Worm (Caenorhabditis elegans) whole organism, young adult: ENCODE results near the gene paqr-1.
A peak's percentile ranks its signal among the peaks of the same experiment; 100 is the strongest.

ENCODE experiments used
- B0019.2 ChIP-seq: fragments of 200-800 bp; sonication (Bioruptor generic); conservative IDR thresholded peaks from 2 replicates; pipeline ENCODE4 v1.3.6; 2022; ENCODE audit warnings: missing genetic modification reagents, missing genetic modification characterization, missing compliant biosample characterization
- B0336.3 ChIP-seq: fragments of 200-800 bp; sonication (Bioruptor generic); IDR thresholded peaks from 2 replicates; pipeline ENCODE4 v1.3.6; 2022; ENCODE audit warnings: missing genetic modification characterization, missing compliant biosample characterization
- F10E7.11 ChIP-seq: sonication (generic microtip); optimal IDR thresholded peaks from 2 replicates; lab custom pipeline; 2017; ENCODE audit warnings: mild to moderate bottlenecking, missing genetic modification characterization, moderate library complexity, missing compliant biosample characterization
- F23B12.7 ChIP-seq: sonication (generic microtip); optimal IDR thresholded peaks from 2 replicates; lab custom pipeline; 2017; ENCODE audit warnings: missing genetic modification characterization, mild to moderate bottlenecking, missing compliant biosample characterization, antibody characterized with exemption, moderate library complexity; ENCODE audit not compliant: insufficient read depth
- F33H1.4 ChIP-seq: fragments of 200-800 bp; sonication (Bioruptor generic); IDR thresholded peaks from 2 replicates; pipeline ENCODE4 v1.3.6; 2022; ENCODE audit warnings: missing genetic modification reagents, missing genetic modification characterization, missing compliant biosample characterization
- F37B4.10 ChIP-seq: fragments of 200-800 bp; sonication (Bioruptor generic); IDR thresholded peaks from 2 replicates; pipeline ENCODE4 v1.3.6; 2022; ENCODE audit warnings: missing genetic modification characterization, missing compliant biosample characterization
- F55B11.4 ChIP-seq: sonication (generic microtip); optimal IDR thresholded peaks from 2 replicates; lab custom pipeline; 2016; ENCODE audit warnings: missing compliant biosample characterization, missing genetic modification characterization, borderline replicate concordance; ENCODE audit not compliant: insufficient read depth
- K11D2.4 ChIP-seq: fragments of 200-800 bp; sonication (Bioruptor generic); IDR thresholded peaks from 2 replicates; pipeline ENCODE4 v1.3.6; 2022; ENCODE audit warnings: missing genetic modification reagents, missing genetic modification characterization, missing compliant biosample characterization
- K12H6.12 ChIP-seq: fragments of 200-800 bp; sonication (Bioruptor generic); optimal IDR thresholded peaks from 2 replicates; lab custom pipeline; 2018; ENCODE audit warnings: mild to moderate bottlenecking, missing genetic modification characterization, missing compliant biosample characterization
- T26A5.8 ChIP-seq: sonication (generic microtip); optimal IDR thresholded peaks from 2 replicates; lab custom pipeline; 2016; ENCODE audit warnings: missing genetic modification characterization, missing compliant biosample characterization
- ama-1 ChIP-seq, 3 experiments: fragments of 150-350 bp in 1 of 3; sonication (generic microtip) in 2 of 3; optimal IDR thresholded peaks; 2 replicates each; lab custom pipeline; 2014 to 2018; ENCODE audit warnings: missing biosample characterization in 2 of 3, missing genetic modification characterization in 2 of 3, missing genetic modification reagents in 2 of 3
- bed-2 ChIP-seq: fragments of 200-800 bp; sonication (Bioruptor generic); IDR thresholded peaks from 2 replicates; pipeline ENCODE4 v1.3.6; 2022; ENCODE audit warnings: missing genetic modification reagents, missing genetic modification characterization, missing compliant biosample characterization
- ceh-27 ChIP-seq: fragments of 200-800 bp; sonication (Bioruptor generic); optimal IDR thresholded peaks from 2 replicates; lab custom pipeline; 2018; ENCODE audit warnings: mild to moderate bottlenecking, missing genetic modification characterization, moderate library complexity, missing compliant biosample characterization
- ceh-91 ChIP-seq: fragments of 200-800 bp; sonication (Bioruptor generic); IDR thresholded peaks from 2 replicates; pipeline ENCODE4 v1.3.6; 2022; ENCODE audit warnings: missing genetic modification reagents, missing genetic modification characterization, missing compliant biosample characterization
- chd-7 ChIP-seq: sonication (generic microtip); optimal IDR thresholded peaks from 2 replicates; lab custom pipeline; 2016; ENCODE audit warnings: mild to moderate bottlenecking, missing genetic modification characterization, moderate library complexity, missing compliant biosample characterization
- dox-1 ChIP-seq: fragments of 200-800 bp; sonication (Bioruptor generic); IDR thresholded peaks from 2 replicates; pipeline ENCODE4 v1.3.6; 2022; ENCODE audit warnings: missing genetic modification reagents, missing genetic modification characterization, missing compliant biosample characterization
- egl-18 ChIP-seq: fragments of 200-800 bp; sonication (Bioruptor generic); IDR thresholded peaks from 2 replicates; pipeline ENCODE4 v1.3.6; 2022; ENCODE audit warnings: missing genetic modification reagents, missing genetic modification characterization, missing compliant biosample characterization
- egl-44 ChIP-seq: fragments of 200-800 bp; sonication (Bioruptor generic); IDR thresholded peaks from 2 replicates; pipeline ENCODE4 v1.3.6; 2022; ENCODE audit warnings: missing genetic modification reagents, missing genetic modification characterization, missing compliant biosample characterization
- him-1 ChIP-seq: sonication (generic microtip); optimal IDR thresholded peaks from 2 replicates; lab custom pipeline; 2016; ENCODE audit warnings: missing genotype, missing genetic modification reagents, missing genetic modification characterization, missing compliant biosample characterization
- hlh-12 ChIP-seq: sonication (generic microtip); optimal IDR thresholded peaks from 2 replicates; lab custom pipeline; 2016; ENCODE audit warnings: missing genetic modification characterization, missing compliant biosample characterization
- hlh-26 ChIP-seq: fragments of 200-800 bp; sonication (Bioruptor generic); conservative IDR thresholded peaks from 2 replicates; pipeline ENCODE4 v1.3.6; 2022; ENCODE audit warnings: missing genetic modification reagents, missing genetic modification characterization, missing compliant biosample characterization
- hmg-1.2 ChIP-seq: fragments of 200-800 bp; sonication (Bioruptor generic); IDR thresholded peaks from 2 replicates; pipeline ENCODE4 v1.3.6; 2022; ENCODE audit warnings: missing genetic modification reagents, missing genetic modification characterization, missing compliant biosample characterization
- let-526 ChIP-seq: fragments of 200-800 bp; sonication (Bioruptor generic); IDR thresholded peaks from 2 replicates; pipeline ENCODE4 v1.3.6; 2022; ENCODE audit warnings: missing genetic modification reagents, missing genetic modification characterization, missing compliant biosample characterization
- lin-35 ChIP-seq, 3 experiments: fragments of 150-350 bp in 2 of 3; sonication (generic microtip) in 1 of 3; optimal IDR thresholded peaks; 2 replicates each; lab custom pipeline; 2014 to 2018; ENCODE audit warnings: missing biosample characterization in 3 of 3, missing genetic modification characterization in 3 of 3, missing genetic modification reagents in 3 of 3
- lin-40 ChIP-seq: sonication (generic microtip); optimal IDR thresholded peaks from 2 replicates; lab custom pipeline; 2016; ENCODE audit warnings: missing genetic modification characterization, mild to moderate bottlenecking, missing compliant biosample characterization, missing genotype, missing genetic modification reagents
- lin-54 ChIP-seq: fragments of 200-800 bp; sonication (Bioruptor generic); optimal IDR thresholded peaks from 2 replicates; lab custom pipeline; 2018; ENCODE audit warnings: mild to moderate bottlenecking, missing genetic modification characterization, missing compliant biosample characterization
- lsl-1 ChIP-seq: fragments of 200-800 bp; sonication (Bioruptor generic); optimal IDR thresholded peaks from 2 replicates; lab custom pipeline; 2018; ENCODE audit warnings: mild to moderate bottlenecking, missing genetic modification characterization, moderate library complexity, missing compliant biosample characterization
- lsy-27 ChIP-seq: sonication (generic microtip); optimal IDR thresholded peaks from 2 replicates; lab custom pipeline; 2017; ENCODE audit warnings: missing genetic modification characterization, mild to moderate bottlenecking, missing compliant biosample characterization, antibody characterized with exemption, missing genotype, borderline replicate concordance; ENCODE audit not compliant: insufficient read depth
- madf-3 ChIP-seq: fragments of 200-800 bp; sonication (Bioruptor generic); IDR thresholded peaks from 2 replicates; pipeline ENCODE4 v1.3.6; 2022; ENCODE audit warnings: missing genetic modification reagents, missing genetic modification characterization, missing compliant biosample characterization
- madf-6 ChIP-seq: fragments of 200-800 bp; sonication (Bioruptor generic); IDR thresholded peaks from 2 replicates; pipeline ENCODE4 v1.3.6; 2022; ENCODE audit warnings: missing genetic modification reagents, missing genetic modification characterization, missing compliant biosample characterization
- mcd-1 ChIP-seq: fragments of 200-800 bp; sonication (Bioruptor generic); IDR thresholded peaks from 2 replicates; pipeline ENCODE4 v1.3.6; 2022; ENCODE audit warnings: missing genetic modification reagents, missing genetic modification characterization, missing compliant biosample characterization
- nhr-179 ChIP-seq: sonication (generic microtip); optimal IDR thresholded peaks from 2 replicates; lab custom pipeline; 2016; ENCODE audit warnings: mild to moderate bottlenecking, missing genetic modification characterization, missing compliant biosample characterization
- pha-4 ChIP-seq: fragments of 150-350 bp; sonication (generic microtip); optimal IDR thresholded peaks from 2 replicates; lab custom pipeline; 2014; ENCODE audit warnings: missing biosample characterization, missing genetic modification reagents, missing genetic modification characterization
- rpc-1 ChIP-seq, 2 experiments: fragments of 150-350 bp in 1 of 2; sonication (generic microtip) in 1 of 2; optimal IDR thresholded peaks; 2 replicates each; lab custom pipeline; 2014 to 2018; ENCODE audit warnings: missing biosample characterization in 1 of 2, missing genetic modification characterization in 1 of 2, missing genetic modification reagents in 1 of 2, missing genotype in 1 of 2
- somi-1 ChIP-seq: fragments of 200-800 bp; sonication (Bioruptor generic); optimal IDR thresholded peaks from 2 replicates; lab custom pipeline; 2018; ENCODE audit warnings: mild to moderate bottlenecking, missing genetic modification characterization, missing compliant biosample characterization
- tbp1 ChIP-seq: fragments of 200-800 bp; sonication (Bioruptor generic); optimal IDR thresholded peaks from 2 replicates; lab custom pipeline; 2018; ENCODE audit warnings: mild to moderate bottlenecking, missing genetic modification characterization, missing compliant biosample characterization
- unc-130 ChIP-seq: sonication (generic microtip); optimal IDR thresholded peaks from 2 replicates; lab custom pipeline; 2016; ENCODE audit warnings: missing genetic modification reagents, missing genetic modification characterization, missing compliant biosample characterization
- unc-62 ChIP-seq: fragments of 150-350 bp; optimal IDR thresholded peaks from 2 replicates; lab custom pipeline; 2014; ENCODE audit warnings: missing biosample characterization, missing genetic modification reagents, missing genetic modification characterization
- ztf-28 ChIP-seq: fragments of 200-800 bp; sonication (Bioruptor generic); IDR thresholded peaks from 2 replicates; pipeline ENCODE4 v1.3.6; 2022; ENCODE audit warnings: missing genetic modification reagents, missing genetic modification characterization, missing compliant biosample characterization
- ztf-6 ChIP-seq: fragments of 200-800 bp; sonication (Bioruptor generic); IDR thresholded peaks from 2 replicates; pipeline ENCODE4 v1.3.6; 2022; ENCODE audit warnings: missing genetic modification reagents, missing genetic modification characterization, missing compliant biosample characterization

Gene paqr-1

DNA sequence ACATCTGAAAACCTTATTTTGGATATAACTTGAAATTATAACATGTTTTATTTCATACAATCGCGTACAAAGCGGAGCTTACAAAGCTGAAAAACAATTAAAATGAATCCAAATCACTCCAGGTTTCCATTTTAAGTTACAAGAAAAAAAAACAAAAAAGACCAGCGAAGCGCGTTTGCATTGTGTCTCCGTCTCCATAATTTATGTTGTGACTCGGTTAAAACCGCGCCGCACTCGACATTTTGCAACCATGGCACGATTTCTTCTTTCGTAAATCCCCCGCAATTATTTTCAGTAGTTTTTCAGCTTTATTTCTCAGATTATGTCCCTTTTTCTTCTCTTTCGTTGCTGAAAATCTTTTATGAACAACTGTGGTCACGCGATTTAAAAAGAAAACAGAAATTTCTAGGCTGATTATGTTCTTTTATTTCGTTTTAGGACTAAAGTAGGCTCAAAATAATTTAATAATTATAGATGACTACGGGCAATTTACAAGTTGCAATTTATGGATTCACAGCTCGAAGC lies 30.2 kb upstream of the paqr-1 start, which contains the start of the genes F38A5.2 and dnj-11 (continued):
- TF ChIP-seq unc-130 (GFP tag; lab: Kevin White, UChicago): no peak
- TF ChIP-seq lin-35 (GFP tag; optimal IDR thresholded peaks at IDR 0.05; lab: Kevin White, UChicago): peak in 1 of 3 experiments; percentile 43
- no peak for TF ChIP-seq him-1
- TF ChIP-seq madf-6 (GFP tag; lab: Robert Waterston, UW): 0 out of 2 replicates have a peak, but pooled peaks have one; percentile 30
- TF ChIP-seq unc-62: no peak
- no peak for TF ChIP-seq madf-3
- no peak for TF ChIP-seq egl-18
- TF ChIP-seq somi-1 (GFP tag; lab: Kevin White, UChicago): no peak
- TF ChIP-seq chd-7 (tag; lab: Kevin White, UChicago): no peak
- no peak for TF ChIP-seq nhr-179 (tag; lab: Kevin White, UChicago)
- TF ChIP-seq lin-40 (tag; lab: Kevin White, UChicago): peak; percentile 59
- peak; percentile 73 for TF ChIP-seq ceh-27
- TF ChIP-seq F10E7.11 (tag; lab: Kevin White, UChicago): no peak
- no peak for TF ChIP-seq ama-1 (optimal IDR thresholded peaks at IDR 0.05; lab: Kevin White, UChicago)
- TF ChIP-seq ama-1 (GFP tag; optimal IDR thresholded peaks at IDR 0.05; lab: Kevin White, UChicago): no peak
- peak; percentile 46 for TF ChIP-seq lsl-1
- TF ChIP-seq F23B12.7 (tag; lab: Kevin White, UChicago): peak; percentile 90
- TF ChIP-seq T26A5.8 (tag; lab: Kevin White, UChicago): no peak
- 0 out of 2 replicates have a peak, but pooled peaks have one; percentile 23 for TF ChIP-seq F33H1.4
- no peak for TF ChIP-seq K11D2.4 (GFP tag; lab: Robert Waterston, UW)
- TF ChIP-seq dox-1 (GFP tag; lab: Robert Waterston, UW): peak; percentile 76; the same call in 1 of the 2 replicates
- no peak for TF ChIP-seq ztf-6 (GFP tag; lab: Robert Waterston, UW)
- no peak for TF ChIP-seq ceh-91
- TF ChIP-seq B0336.3: no peak
- TF ChIP-seq bed-2 (GFP tag; lab: Robert Waterston, UW): no peak
- peak; percentile 48 for TF ChIP-seq K12H6.12
- TF ChIP-seq lsy-27: no peak
- no peak for TF ChIP-seq F55B11.4 (tag; lab: Kevin White, UChicago)
- TF ChIP-seq ztf-28 (GFP tag; lab: Robert Waterston, UW): no peak
- no peak for TF ChIP-seq let-526 (GFP tag; lab: Robert Waterston, UW)
- TF ChIP-seq F37B4.10 (GFP tag; lab: Robert Waterston, UW): no peak
- no peak for TF ChIP-seq egl-44 (GFP tag; lab: Robert Waterston, UW)
- TF ChIP-seq hmg-1.2 (GFP tag; lab: Robert Waterston, UW): peak; percentile 95
- peak; percentile 96 for TF ChIP-seq mcd-1 (GFP tag; lab: Robert Waterston, UW)
- peak; percentile 3 for TF ChIP-seq rpc-1 (optimal IDR thresholded peaks at IDR 0.05; lab: Kevin White, UChicago)
- no peak for TF ChIP-seq rpc-1 (tag; optimal IDR thresholded peaks at IDR 0.05; lab: Kevin White, UChicago)
- no peak for TF ChIP-seq hlh-12 (tag; lab: Kevin White, UChicago)
- no peak for TF ChIP-seq B0019.2 (GFP tag; lab: Robert Waterston, UW)
- TF ChIP-seq pha-4 (tag; lab: Kevin White, UChicago): peak; percentile 66
- TF ChIP-seq lin-54 (GFP tag; lab: Kevin White, UChicago): peak; percentile 47
- TF ChIP-seq tbp1: peak; percentile 49
- TF ChIP-seq hlh-26 (GFP tag; lab: Robert Waterston, UW): no peak
- TF ChIP-seq, all 124 proteins: peak for 31
